Fruit fly (Drosophila melanogaster) whole organism, adult: ENCODE measurements around the gene La.

Experiments used
- CG11617 ChIP-seq: fragments of 200-800 bp; sonication (Bioruptor generic); optimal IDR thresholded peaks from 2 replicates; lab custom pipeline; 2017; ENCODE audit warnings: mild to moderate bottlenecking, missing biosample characterization, missing genetic modification reagents, missing genetic modification characterization
- CG1620 ChIP-seq: fragments of 200-800 bp; sonication (Bioruptor generic); optimal IDR thresholded peaks from 2 replicates; lab custom pipeline; 2016; ENCODE audit warnings: missing biosample characterization, missing genetic modification characterization
- CG5204 ChIP-seq: fragments of 200-800 bp; sonication (Bioruptor generic); optimal IDR thresholded peaks from 2 replicates; lab custom pipeline; 2016; ENCODE audit warnings: missing biosample characterization, missing genetic modification characterization
- CG7045 ChIP-seq: fragments of 200-800 bp; sonication (Bioruptor generic); optimal IDR thresholded peaks from 2 replicates; lab custom pipeline; 2017; ENCODE audit warnings: missing biosample characterization, mild to moderate bottlenecking, missing genetic modification characterization
- Hr96 ChIP-seq: fragments of 200-800 bp; sonication (Bioruptor generic); optimal IDR thresholded peaks from 2 replicates; lab custom pipeline; 2016; ENCODE audit warnings: missing biosample characterization, missing genetic modification characterization
- Mnt ChIP-seq: fragments of 200-800 bp; sonication (Bioruptor generic); optimal IDR thresholded peaks from 2 replicates; lab custom pipeline; 2016; ENCODE audit warnings: missing biosample characterization, mild to moderate bottlenecking, missing genetic modification characterization
- bab1 ChIP-seq: fragments of 200-800 bp; sonication (Bioruptor generic); optimal IDR thresholded peaks from 3 replicates; lab custom pipeline; 2019; ENCODE audit warnings: missing biosample characterization, mild to moderate bottlenecking, missing genetic modification characterization, moderate library complexity
- cnc ChIP-seq, 2 experiments: fragments of >200 bp; optimal IDR thresholded peaks; 2 replicates each; lab custom pipeline; 2017
- toe ChIP-seq: fragments of 200-800 bp; sonication (Bioruptor generic); optimal IDR thresholded peaks from 2 replicates; lab custom pipeline; 2016; ENCODE audit warnings: missing biosample characterization, missing genetic modification characterization

DNA sequence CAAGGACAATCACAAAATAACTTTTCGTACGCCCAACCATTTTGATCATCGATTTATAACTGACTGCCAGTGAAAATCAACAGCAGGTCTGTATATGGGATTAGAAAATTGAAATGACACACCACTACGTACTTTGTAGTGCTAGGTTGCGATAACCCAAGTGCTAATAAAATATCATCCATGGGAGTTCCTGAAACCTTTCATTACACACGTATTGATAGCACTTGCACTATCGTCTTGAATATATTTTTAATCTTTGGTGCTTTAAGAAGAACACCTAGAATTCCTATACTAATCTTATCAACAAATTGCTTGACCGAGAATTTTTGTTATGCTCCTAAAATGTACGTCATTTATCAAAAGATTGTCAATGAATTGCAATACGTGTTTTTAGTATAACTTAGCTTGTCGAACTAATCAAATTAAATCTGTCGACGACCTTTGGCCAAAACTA, 24.3 kb upstream of the La start, which contains the start of gene Ugt37A1:
- no peak for TF ChIP-seq Mnt (GFP tag; lab: Kevin White, UChicago)
- no peak for TF ChIP-seq bab1 (GFP tag; lab: Kevin White, UChicago)
- TF ChIP-seq cnc (optimal IDR thresholded peaks at IDR 0.05; lab: Kevin White, UChicago): no peak
- no peak for TF ChIP-seq CG5204 (GFP tag; lab: Kevin White, UChicago)
- TF ChIP-seq CG11617 (GFP tag; lab: Kevin White, UChicago): no peak
- no peak for TF ChIP-seq toe (GFP tag; lab: Kevin White, UChicago)
- no peak for TF ChIP-seq CG7045 (GFP tag; lab: Kevin White, UChicago)
- TF ChIP-seq Hr96 (GFP tag; lab: Kevin White, UChicago): no peak
- no peak for TF ChIP-seq CG1620 (GFP tag; lab: Kevin White, UChicago)
